Fruit fly (Drosophila melanogaster) whole organism, embryonic: ENCODE results near the gene MP1.

Experiments used
- Ada2b ChIP-seq: fragments of 200-800 bp; sonication (Bioruptor generic); IDR thresholded peaks from 2 replicates; pipeline ENCODE4 v1.3.6; 2022; ENCODE audit warnings: missing biosample characterization, missing genetic modification characterization
- CG12391 ChIP-seq: fragments of 200-800 bp; sonication (Bioruptor generic); optimal IDR thresholded peaks from 3 replicates; lab custom pipeline; 2018; ENCODE audit warnings: missing biosample characterization, mild to moderate bottlenecking, missing genetic modification characterization, moderate library complexity
- CG14667 ChIP-seq: fragments of 200-800 bp; sonication (Bioruptor generic); IDR thresholded peaks from 2 replicates; pipeline ENCODE4 v1.3.6; 2022; ENCODE audit warnings: missing biosample characterization, missing genetic modification characterization
- CG14965 ChIP-seq: fragments of 200-800 bp; sonication (Bioruptor generic); optimal IDR thresholded peaks from 2 replicates; lab custom pipeline; 2016; ENCODE audit warnings: missing biosample characterization, missing genetic modification characterization, borderline replicate concordance
- CG1602 ChIP-seq: fragments of 200-800 bp; sonication (Bioruptor generic); optimal IDR thresholded peaks from 3 replicates; lab custom pipeline; 2016; ENCODE audit warnings: missing biosample characterization, missing genetic modification characterization
- CG16779 ChIP-seq: fragments of 200-800 bp; sonication (Bioruptor generic); IDR thresholded peaks from 2 replicates; pipeline ENCODE4 v1.3.6; 2022; ENCODE audit warnings: missing biosample characterization, missing genetic modification characterization
- CG32772 ChIP-seq: fragments of 200-800 bp; sonication (Bioruptor generic); IDR thresholded peaks from 2 replicates; pipeline ENCODE4 v1.3.6; 2022; ENCODE audit warnings: missing biosample characterization, missing genetic modification characterization
- CG3726 ChIP-seq: fragments of 200-800 bp; sonication (Bioruptor generic); IDR thresholded peaks from 3 replicates; pipeline ENCODE4, ENCODE4 v1.3.6; 2022; ENCODE audit warnings: missing biosample characterization, missing genetic modification characterization
- CG3995 ChIP-seq: fragments of 200-800 bp; sonication (Bioruptor generic); optimal IDR thresholded peaks from 3 replicates; lab custom pipeline; 2016; ENCODE audit warnings: missing biosample characterization, missing genetic modification characterization
- CG4360 ChIP-seq: fragments of 200-800 bp; sonication (Bioruptor generic); IDR thresholded peaks from 2 replicates; pipeline ENCODE4 v1.3.6; 2022; ENCODE audit warnings: missing biosample characterization, missing genetic modification characterization
- CG4820 ChIP-seq: fragments of 200-800 bp; sonication (Bioruptor generic); optimal IDR thresholded peaks from 3 replicates; lab custom pipeline; 2016; ENCODE audit warnings: missing biosample characterization, missing genetic modification characterization
- CG7963 ChIP-seq: fragments of 200-800 bp; sonication (Bioruptor generic); IDR thresholded peaks from 3 replicates; pipeline ENCODE4 v1.3.6; 2022; ENCODE audit warnings: missing biosample characterization, missing genetic modification characterization; ENCODE audit not compliant: partially characterized antibody
- CG8089 ChIP-seq: fragments of 200-800 bp; sonication (Bioruptor generic); optimal IDR thresholded peaks from 3 replicates; lab custom pipeline; 2016; ENCODE audit warnings: missing biosample characterization, missing genetic modification characterization
- CG8359 ChIP-seq: fragments of 200-800 bp; sonication (Bioruptor generic); optimal IDR thresholded peaks from 2 replicates; lab custom pipeline; 2017; ENCODE audit warnings: missing biosample characterization, mild to moderate bottlenecking, missing genetic modification characterization, borderline replicate concordance
- CG8478 ChIP-seq: fragments of >200 bp; optimal IDR thresholded peaks from 2 replicates; lab custom pipeline; 2018
- CG9876 ChIP-seq: fragments of 200-800 bp; sonication (Bioruptor generic); optimal IDR thresholded peaks from 2 replicates; lab custom pipeline; 2016; ENCODE audit warnings: missing biosample characterization, missing genetic modification characterization
- Drgx ChIP-seq: fragments of 200-800 bp; sonication (Bioruptor generic); IDR thresholded peaks from 2 replicates; pipeline ENCODE4 v1.3.6; 2022; ENCODE audit warnings: missing biosample characterization, missing genetic modification characterization
- Fer1 ChIP-seq: fragments of 200-800 bp; sonication (Bioruptor generic); optimal IDR thresholded peaks from 2 replicates; lab custom pipeline; 2017; ENCODE audit warnings: missing biosample characterization, mild to moderate bottlenecking, missing genetic modification characterization
- Hmx ChIP-seq: fragments of 200-800 bp; sonication (Bioruptor generic); optimal IDR thresholded peaks from 2 replicates; lab custom pipeline; 2016; ENCODE audit warnings: missing biosample characterization, missing genetic modification characterization
- Hr39 ChIP-seq: fragments of >200 bp; optimal IDR thresholded peaks from 2 replicates; lab custom pipeline; 2017
- Lhr ChIP-seq: fragments of 200-800 bp; sonication (Bioruptor generic); optimal IDR thresholded peaks from 3 replicates; lab custom pipeline; 2017; ENCODE audit warnings: mild to moderate bottlenecking, missing biosample characterization, missing genetic modification reagents, missing genetic modification characterization
- MESR4 ChIP-seq: fragments of 200-800 bp; sonication (Bioruptor generic); optimal IDR thresholded peaks from 2 replicates; lab custom pipeline; 2018; ENCODE audit warnings: missing biosample characterization, mild to moderate bottlenecking, missing genetic modification characterization, moderate library complexity
- MTF-1 ChIP-seq: fragments of 200-800 bp; sonication (Bioruptor generic); optimal IDR thresholded peaks from 2 replicates; lab custom pipeline; 2018; ENCODE audit warnings: missing biosample characterization, mild to moderate bottlenecking, missing genetic modification characterization, borderline replicate concordance
- Mrtf ChIP-seq: fragments of 200-800 bp; sonication (Bioruptor generic); IDR thresholded peaks from 3 replicates; pipeline ENCODE4 v1.3.6; 2022; ENCODE audit warnings: missing biosample characterization, missing genetic modification characterization
- Neu2 ChIP-seq: fragments of 200-800 bp; sonication (Bioruptor generic); optimal IDR thresholded peaks from 3 replicates; lab custom pipeline; 2016; ENCODE audit warnings: missing biosample characterization, missing genetic modification characterization, borderline replicate concordance
- Poxn ChIP-seq: fragments of 200-800 bp; sonication (Bioruptor generic); IDR thresholded peaks from 2 replicates; pipeline ENCODE4 v1.3.6; 2022; ENCODE audit warnings: missing biosample characterization, missing genetic modification characterization
- Six4 ChIP-seq: fragments of 200-800 bp; sonication (Bioruptor generic); optimal IDR thresholded peaks from 2 replicates; lab custom pipeline; 2016; ENCODE audit warnings: missing biosample characterization, missing genetic modification characterization
- Usf ChIP-seq: fragments of 200-800 bp; sonication (Bioruptor generic); optimal IDR thresholded peaks from 2 replicates; lab custom pipeline; 2017; ENCODE audit warnings: missing genotype, missing biosample characterization, missing genetic modification characterization
- ara ChIP-seq: fragments of 200-800 bp; sonication (Bioruptor generic); IDR thresholded peaks from 2 replicates; pipeline ENCODE4 v1.3.6; 2022; ENCODE audit warnings: missing biosample characterization, missing genetic modification characterization
- bab2 ChIP-seq: fragments of 200-800 bp; sonication (Bioruptor generic); optimal IDR thresholded peaks from 2 replicates; lab custom pipeline; 2016; ENCODE audit warnings: missing biosample characterization, missing genetic modification characterization
- bbx ChIP-seq: fragments of 200-800 bp; sonication (Bioruptor generic); IDR thresholded peaks from 2 replicates; pipeline ENCODE4 v1.3.6; 2022; ENCODE audit warnings: missing biosample characterization, missing genetic modification characterization; ENCODE audit not compliant: partially characterized antibody
- danr ChIP-seq: fragments of 200-800 bp; sonication (Bioruptor generic); IDR thresholded peaks from 2 replicates; pipeline ENCODE4 v1.3.6; 2022; ENCODE audit warnings: missing biosample characterization, missing genetic modification characterization
- dm ChIP-seq: fragments of 200-800 bp; sonication (Bioruptor generic); optimal IDR thresholded peaks from 3 replicates; lab custom pipeline; 2016; ENCODE audit warnings: missing biosample characterization, missing genetic modification characterization
- fd3F ChIP-seq: fragments of 200-800 bp; sonication (Bioruptor generic); optimal IDR thresholded peaks from 2 replicates; lab custom pipeline; 2018; ENCODE audit warnings: missing biosample characterization, mild to moderate bottlenecking, missing genetic modification characterization, moderate library complexity
- gem ChIP-seq: fragments of 200-800 bp; sonication (Bioruptor generic); optimal IDR thresholded peaks from 2 replicates; lab custom pipeline; 2019; ENCODE audit warnings: missing biosample characterization, mild to moderate bottlenecking, missing genetic modification characterization, moderate library complexity
- gsb-n ChIP-seq: fragments of 200-800 bp; sonication (Bioruptor generic); optimal IDR thresholded peaks from 3 replicates; lab custom pipeline; 2018; ENCODE audit warnings: missing biosample characterization, mild to moderate bottlenecking, missing genetic modification characterization
- her ChIP-seq: fragments of 200-800 bp; sonication (Bioruptor generic); optimal IDR thresholded peaks from 2 replicates; lab custom pipeline; 2016; ENCODE audit warnings: missing biosample characterization, missing genetic modification characterization
- klu ChIP-seq: fragments of 200-800 bp; sonication (Bioruptor generic); IDR thresholded peaks from 2 replicates; pipeline ENCODE4 v1.3.6; 2022; ENCODE audit warnings: missing biosample characterization, missing genetic modification characterization
- lola ChIP-seq, 3 experiments: fragments of >200 bp in 2 of 3; fragments of 200-800 bp in 1 of 3; sonication (Bioruptor generic) in 1 of 3; optimal IDR thresholded peaks; 2 replicates each; lab custom pipeline; 2017 to 2019; ENCODE audit warnings: missing biosample characterization in 3 of 3, missing genetic modification characterization in 3 of 3, mild to moderate bottlenecking in 1 of 3, moderate library complexity in 1 of 3
- lov ChIP-seq, 2 experiments: fragments of 200-800 bp in 1 of 2; fragments of >200 bp in 1 of 2; sonication (Bioruptor generic) in 1 of 2; IDR thresholded peaks in 1 of 2; optimal IDR thresholded peaks in 1 of 2; 2 replicates in 1 of 2; 3 replicates in 1 of 2; pipeline versions ENCODE4 v1.3.6 to Lab custom; 2017 to 2022; ENCODE audit warnings: missing biosample characterization in 1 of 2, missing genetic modification characterization in 1 of 2
- luna ChIP-seq: fragments of 200-800 bp; sonication (Bioruptor generic); optimal IDR thresholded peaks from 2 replicates; lab custom pipeline; 2016; ENCODE audit warnings: missing biosample characterization, missing genetic modification characterization
- p53 ChIP-seq: fragments of 200-800 bp; sonication (Bioruptor generic); optimal IDR thresholded peaks from 2 replicates; lab custom pipeline; 2016; ENCODE audit warnings: missing biosample characterization, missing genetic modification characterization
- phol ChIP-seq: fragments of 200-800 bp; sonication (Bioruptor generic); optimal IDR thresholded peaks from 3 replicates; lab custom pipeline; 2018; ENCODE audit warnings: missing biosample characterization, mild to moderate bottlenecking, missing genetic modification characterization, moderate library complexity
- row ChIP-seq: fragments of 200-800 bp; sonication (Bioruptor generic); IDR thresholded peaks from 3 replicates; pipeline ENCODE4 v1.3.6; 2022; ENCODE audit warnings: missing biosample characterization, missing genetic modification characterization
- salm ChIP-seq: fragments of 200-800 bp; sonication (Bioruptor generic); optimal IDR thresholded peaks from 2 replicates; lab custom pipeline; 2018; ENCODE audit warnings: missing biosample characterization, mild to moderate bottlenecking, missing genetic modification characterization
- sc ChIP-seq, 3 experiments: fragments of >200 bp in 2 of 3; fragments of 200-800 bp in 1 of 3; sonication (Bioruptor generic) in 1 of 3; optimal IDR thresholded peaks; 2 replicates in 2 of 3; 3 replicates in 1 of 3; lab custom pipeline; 2017; ENCODE audit warnings: mild to moderate bottlenecking in 1 of 3, missing biosample characterization in 1 of 3, missing genetic modification characterization in 1 of 3, missing genetic modification reagents in 1 of 3
- sr ChIP-seq: fragments of 200-800 bp; sonication (Bioruptor generic); IDR thresholded peaks from 3 replicates; pipeline ENCODE4 v1.3.6; 2022; ENCODE audit warnings: missing biosample characterization, missing genetic modification characterization
- sug ChIP-seq: fragments of 200-800 bp; optimal IDR thresholded peaks from 2 replicates; lab custom pipeline; 2019; ENCODE audit warnings: missing biosample characterization, mild to moderate bottlenecking, missing genetic modification characterization, moderate library complexity
- usp ChIP-seq: fragments of >200 bp; optimal IDR thresholded peaks from 2 replicates; lab custom pipeline; 2017; ENCODE audit warnings: missing biosample characterization, missing genetic modification characterization
- zen2 ChIP-seq: fragments of 200-800 bp; sonication (Bioruptor generic); IDR thresholded peaks from 3 replicates; pipeline ENCODE4 v1.3.6; 2022; ENCODE audit warnings: missing biosample characterization, missing genetic modification characterization; ENCODE audit not compliant: partially characterized antibody

Gene MP1

DNA sequence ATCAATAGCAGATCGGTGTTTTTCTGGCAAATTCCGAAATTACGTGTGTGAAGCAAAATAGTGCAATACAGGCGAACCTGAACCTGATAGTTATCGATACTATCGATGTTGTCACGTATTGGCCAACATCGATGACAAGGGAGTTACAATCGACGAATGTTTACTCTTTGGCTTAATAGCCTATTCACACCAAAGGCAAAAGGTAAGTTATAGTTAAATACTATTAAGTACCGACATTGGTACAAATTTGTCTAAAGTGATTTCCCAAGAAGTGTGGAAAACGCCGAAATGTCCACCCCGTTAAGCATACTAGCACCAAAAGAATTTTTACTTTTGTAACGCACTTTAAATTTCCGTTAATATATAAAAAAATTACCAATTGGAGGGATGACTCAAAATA is 26.3 kb downstream of the MP1 start, which contains the start of gene CG9776 (continued):
- peak in 1 of 3 experiments; percentile 97 for TF ChIP-seq lola (GFP tag; optimal IDR thresholded peaks at IDR 0.05; lab: Kevin White, UChicago)
- no peak for TF ChIP-seq CG14667 (GFP tag; lab: Robert Waterston, UW)
- TF ChIP-seq dm (GFP tag; lab: Kevin White, UChicago) = peak; percentile 65
- no peak for TF ChIP-seq CG12391 (tag; lab: Kevin White, UChicago)
- TF ChIP-seq CG8359 (GFP tag; lab: Kevin White, UChicago) = no peak
- TF ChIP-seq sc (optimal IDR thresholded peaks at IDR 0.05; lab: Kevin White, UChicago) = no peak
- TF ChIP-seq sc (GFP tag; optimal IDR thresholded peaks at IDR 0.05; lab: Kevin White, UChicago) = peak; percentile 9
- peak; percentile 37 for TF ChIP-seq Usf (GFP tag; lab: Kevin White, UChicago)
- peak; percentile 6 for TF ChIP-seq CG8089
- TF ChIP-seq klu (GFP tag; lab: Robert Waterston, UW) = no peak; the same call in 1 of the 2 replicates
- no peak for TF ChIP-seq Drgx (GFP tag; lab: Robert Waterston, UW)
- TF ChIP-seq CG3995 (GFP tag; lab: Kevin White, UChicago) = peak; percentile 93
- TF ChIP-seq luna (GFP tag; lab: Kevin White, UChicago) = peak; percentile 53
- TF ChIP-seq ara (GFP tag; lab: Robert Waterston, UW) = peak; percentile 63; the same call in 1 of the 2 replicates
- TF ChIP-seq Neu2 (GFP tag; lab: Kevin White, UChicago) = peak; percentile 70
- TF ChIP-seq MESR4 = peak; percentile 86
- no peak for TF ChIP-seq Fer1 (GFP tag; lab: Kevin White, UChicago)
- TF ChIP-seq CG14965 = no peak
- TF ChIP-seq row = peak; percentile 87
- no peak for TF ChIP-seq sug (tag; lab: Kevin White, UChicago)
- peak; percentile 98 for TF ChIP-seq bbx (GFP tag; lab: Robert Waterston, UW)
- TF ChIP-seq salm (tag; lab: Kevin White, UChicago) = no peak
- peak; percentile 94 for TF ChIP-seq Lhr (GFP tag; lab: Kevin White, UChicago)
- TF ChIP-seq CG4820 (GFP tag; lab: Kevin White, UChicago) = peak; percentile 63
- no peak for TF ChIP-seq MTF-1 (GFP tag; lab: Kevin White, UChicago)
- no peak for TF ChIP-seq Six4
- TF ChIP-seq Hr39 = no peak
- peak; percentile 59; the same call in 1 of the 3 replicates for TF ChIP-seq Mrtf
- TF ChIP-seq CG3726 (GFP tag; lab: Robert Waterston, UW) = no peak
- TF ChIP-seq phol (tag; lab: Kevin White, UChicago) = no peak
- TF ChIP-seq CG4360 = no peak
- TF ChIP-seq her (GFP tag; lab: Kevin White, UChicago) = peak; percentile 50
- peak; percentile 16 for TF ChIP-seq CG9876
- no peak for TF ChIP-seq usp (GFP tag; lab: Kevin White, UChicago)
- no peak for TF ChIP-seq gsb-n (tag; lab: Kevin White, UChicago)
- TF ChIP-seq p53 = peak; percentile 74
- peak; percentile 41 for TF ChIP-seq fd3F (GFP tag; lab: Kevin White, UChicago)
- TF ChIP-seq sr = no peak
- no peak for TF ChIP-seq CG8478
- peak; percentile 99 for TF ChIP-seq CG7963
- peak; percentile 66; the same call in 1 of the 2 replicates for TF ChIP-seq CG16779 (GFP tag; lab: Robert Waterston, UW)
- TF ChIP-seq bab2 (GFP tag; lab: Kevin White, UChicago) = peak; percentile 62
- no peak for TF ChIP-seq Hmx (GFP tag; lab: Kevin White, UChicago)
- TF ChIP-seq CG1602 (GFP tag; lab: Kevin White, UChicago) = peak; percentile 52
- no peak for TF ChIP-seq Poxn (GFP tag; lab: Robert Waterston, UW)
- 0 out of 2 replicates have a peak, but pooled peaks have one; percentile 14 for TF ChIP-seq Ada2b (GFP tag; lab: Robert Waterston, UW)
- TF ChIP-seq zen2 (GFP tag; lab: Robert Waterston, UW) = peak; percentile 98
- no peak for TF ChIP-seq gem (tag; lab: Kevin White, UChicago)
- TF ChIP-seq danr = no peak
- TF ChIP-seq CG32772 (GFP tag; lab: Robert Waterston, UW) = no peak
- TF ChIP-seq lov (optimal IDR thresholded peaks at IDR 0.05; lab: Kevin White, UChicago) = no peak
- TF ChIP-seq lov (GFP tag; IDR thresholded peaks at IDR 0.05; lab: Robert Waterston, UW) = no peak
